Fruit fly (Drosophila melanogaster) whole organism, pupa: ENCODE results near the gene p53.

ENCODE experiments used
- CG10348 ChIP-seq: fragments of 200-800 bp; sonication (Bioruptor generic); IDR thresholded peaks from 2 replicates; pipeline ENCODE4 v1.3.6; 2022; ENCODE audit warnings: missing biosample characterization, missing genetic modification characterization
- CG12605 ChIP-seq: fragments of 200-800 bp; sonication (Bioruptor generic); IDR thresholded peaks from 2 replicates; pipeline ENCODE4 v1.3.6; 2022; ENCODE audit warnings: missing biosample characterization, missing genetic modification characterization
- CG14655 ChIP-seq: fragments of 200-800 bp; sonication (Bioruptor generic); optimal IDR thresholded peaks from 3 replicates; lab custom pipeline; 2017; ENCODE audit warnings: mild to moderate bottlenecking, missing biosample characterization, missing genetic modification reagents, missing genetic modification characterization
- CG15710 ChIP-seq: fragments of 200-800 bp; sonication (Bioruptor generic); optimal IDR thresholded peaks from 2 replicates; lab custom pipeline; 2018; ENCODE audit warnings: missing biosample characterization, mild to moderate bottlenecking, missing genetic modification characterization, moderate library complexity
- CG17806 ChIP-seq: fragments of 200-800 bp; sonication (Bioruptor generic); optimal IDR thresholded peaks from 2 replicates; lab custom pipeline; 2018; ENCODE audit warnings: missing biosample characterization, mild to moderate bottlenecking, missing genetic modification characterization, moderate library complexity
- CG32121 ChIP-seq: fragments of 200-800 bp; sonication (Bioruptor generic); IDR thresholded peaks from 2 replicates; pipeline ENCODE4 v1.3.6; 2022; ENCODE audit warnings: missing biosample characterization, missing genetic modification characterization
- CG34367 ChIP-seq: fragments of 200-800 bp; sonication (Bioruptor generic); optimal IDR thresholded peaks from 2 replicates; lab custom pipeline; 2018; ENCODE audit warnings: missing biosample characterization, mild to moderate bottlenecking, missing genetic modification characterization
- CG4496 ChIP-seq: fragments of 200-800 bp; sonication (Bioruptor generic); IDR thresholded peaks from 3 replicates; pipeline ENCODE4 v1.3.6; 2022; ENCODE audit warnings: missing biosample characterization, missing genetic modification characterization
- CG8159 ChIP-seq: fragments of 200-800 bp; sonication (Bioruptor generic); optimal IDR thresholded peaks from 3 replicates; lab custom pipeline; 2018; ENCODE audit warnings: missing biosample characterization, mild to moderate bottlenecking, missing genetic modification characterization, moderate library complexity
- CG8301 ChIP-seq: fragments of 200-800 bp; sonication (Bioruptor generic); optimal IDR thresholded peaks from 2 replicates; lab custom pipeline; 2018; ENCODE audit warnings: missing biosample characterization, mild to moderate bottlenecking, missing genetic modification characterization
- CG9948 ChIP-seq: fragments of 200-800 bp; sonication (Bioruptor generic); optimal IDR thresholded peaks from 2 replicates; lab custom pipeline; 2018; ENCODE audit warnings: missing biosample characterization, mild to moderate bottlenecking, missing genetic modification characterization, moderate library complexity
- D1 ChIP-seq: fragments of 200-800 bp; sonication (Bioruptor generic); optimal IDR thresholded peaks from 2 replicates; lab custom pipeline; 2018; ENCODE audit warnings: missing biosample characterization, mild to moderate bottlenecking, missing genetic modification characterization, moderate library complexity
- EcR ChIP-seq: fragments of 200-800 bp; sonication (Bioruptor generic); optimal IDR thresholded peaks from 3 replicates; lab custom pipeline; 2019; ENCODE audit warnings: missing biosample characterization, missing genetic modification characterization, mild to moderate bottlenecking, moderate library complexity, missing genetic modification reagents
- Ets98B ChIP-seq: fragments of 200-800 bp; sonication (Bioruptor generic); IDR thresholded peaks from 2 replicates; pipeline ENCODE4 v1.3.6; 2022; ENCODE audit warnings: missing biosample characterization, missing genetic modification characterization
- Pif1A ChIP-seq: fragments of 200-800 bp; sonication (Bioruptor generic); optimal IDR thresholded peaks from 3 replicates; lab custom pipeline; 2016; ENCODE audit warnings: missing biosample characterization, missing genetic modification characterization
- Snoo ChIP-seq: fragments of 200-800 bp; sonication (Bioruptor generic); optimal IDR thresholded peaks from 3 replicates; lab custom pipeline; 2017; ENCODE audit warnings: missing biosample characterization, mild to moderate bottlenecking, missing genetic modification characterization, inconsistent platforms
- fd96Ca ChIP-seq: fragments of 200-800 bp; sonication (Bioruptor generic); IDR thresholded peaks from 3 replicates; pipeline ENCODE4 v1.3.6; 2022; ENCODE audit warnings: missing biosample characterization, missing genetic modification characterization
- rn ChIP-seq: fragments of 200-800 bp; sonication (Bioruptor generic); IDR thresholded peaks from 2 replicates; pipeline ENCODE4 v1.3.6; 2022; ENCODE audit warnings: missing biosample characterization, missing genetic modification characterization

The p53 gene

DNA sequence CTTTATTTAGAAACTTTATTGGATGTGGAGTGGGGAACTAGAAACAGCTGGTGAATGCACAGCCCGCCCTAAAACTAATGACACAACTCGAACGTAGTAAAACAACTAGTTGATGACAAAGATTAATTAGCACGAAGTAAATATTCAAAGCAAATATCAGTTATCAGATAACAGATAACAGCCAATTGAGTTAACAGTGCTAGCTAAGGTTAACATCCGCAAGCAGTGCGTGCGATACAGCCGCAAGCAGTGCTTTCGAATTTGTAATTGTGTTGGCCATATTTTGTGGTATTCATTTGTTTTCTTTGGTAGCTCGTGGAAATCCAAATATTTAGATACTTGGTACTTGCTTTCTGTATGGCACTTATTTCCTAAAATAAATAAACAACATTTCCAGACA is 40.4 kb downstream of the p53 start:
- no peak for TF ChIP-seq Snoo
- TF ChIP-seq, all 21 proteins: peak for 0

DNA sequence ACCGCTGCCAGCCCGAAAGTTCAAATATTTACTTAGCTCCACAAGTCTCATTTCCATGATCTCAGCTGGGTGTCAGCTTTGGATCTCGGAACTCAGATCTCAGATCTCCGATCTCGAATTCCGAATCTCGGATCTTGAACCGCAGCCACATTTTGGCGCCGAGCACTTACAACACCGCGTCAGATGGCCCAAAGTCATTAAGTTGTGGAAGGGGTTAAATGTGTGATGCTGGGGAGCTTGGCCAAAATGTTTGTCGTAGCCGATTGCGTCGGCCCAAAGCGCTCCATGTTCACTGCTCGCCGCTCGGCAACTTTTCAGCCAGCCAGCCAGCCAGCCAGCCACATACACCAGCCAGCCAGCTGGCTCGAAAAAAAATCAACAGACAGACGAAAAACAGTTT is 41.9 kb downstream of the p53 start, which contains the start of gene CG6688:
TSS of gene CG6688 (plus strand) at position 396 of the 400 bp plus-strand sequence.
- TF ChIP-seq EcR (GFP tag; lab: Kevin White, UChicago), result no peak
- TF ChIP-seq fd96Ca (GFP tag; lab: Robert Waterston, UW), result 0 out of 3 replicates have a peak, but pooled peaks have one; percentile 5

DNA sequence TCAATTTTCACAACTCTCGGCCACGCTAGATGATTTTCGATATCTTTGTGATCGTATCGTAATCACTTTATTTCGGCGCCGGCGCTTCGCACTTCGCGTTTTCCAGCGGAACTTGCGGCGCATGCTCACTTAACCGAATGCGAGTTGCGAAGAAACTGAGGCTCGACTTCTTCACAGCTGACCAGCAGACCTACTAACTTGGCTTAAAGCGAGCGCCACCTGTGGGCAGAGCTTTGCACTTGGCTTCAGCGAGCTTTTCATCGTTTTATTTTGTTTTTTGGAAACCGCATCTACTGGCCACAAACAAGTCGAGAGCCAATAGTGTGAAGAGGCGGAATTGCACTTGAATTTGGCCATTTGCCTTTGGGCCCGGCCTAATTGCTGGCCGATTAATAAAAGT is 43.5 kb downstream of the p53 start, which contains the start of gene CG34375:
TSS of gene CG34375 (minus strand) at position 157 of the 400 bp plus-strand sequence.
- TF ChIP-seq CG17806 (tag; lab: Kevin White, UChicago), result no peak
- no peak for TF ChIP-seq CG8301
- TF ChIP-seq CG4496 (GFP tag; lab: Robert Waterston, UW), result peak; percentile 65
- 0 out of 2 replicates have a peak, but pooled peaks have one; percentile 17 for TF ChIP-seq CG32121 (GFP tag; lab: Robert Waterston, UW)
- TF ChIP-seq Ets98B (GFP tag; lab: Robert Waterston, UW), result peak; percentile 69
- TF ChIP-seq CG15710 (tag; lab: Kevin White, UChicago), result no peak

- TF ChIP-seq Pif1A (peak; percentile 34), CG14655 (GFP tag; lab: Kevin White, UChicago) (peak; percentile 26), CG4496 (GFP tag; lab: Robert Waterston, UW) (peak; percentile 83), rn (GFP tag; lab: Robert Waterston, UW) (peak; percentile 37; the same call in 1 of the 2 replicates), Snoo (no peak), CG34367 (tag; lab: Kevin White, UChicago) (no peak), CG12605 (GFP tag; lab: Robert Waterston, UW) (peak; percentile 50), Ets98B (GFP tag; lab: Robert Waterston, UW) (peak; percentile 77), D1 (tag; lab: Kevin White, UChicago) (no peak), fd96Ca (GFP tag; lab: Robert Waterston, UW) (peak; percentile 79), CG17806 (tag; lab: Kevin White, UChicago) (no peak), CG8301 (peak; percentile 14), EcR (GFP tag; lab: Kevin White, UChicago) (no peak), CG15710 (tag; lab: Kevin White, UChicago) (no peak), CG32121 (GFP tag; lab: Robert Waterston, UW) (peak; percentile 83)
Measured at dm6 chr3R:23009480-23010115, 44.3 kb downstream of the p53 start.

dm6 chr3R:23004161-23004560 is 49.7 kb downstream of the p53 start:
- no peak for TF ChIP-seq CG34367 (tag; lab: Kevin White, UChicago)
- TF ChIP-seq CG17806 (tag; lab: Kevin White, UChicago), result no peak
- no peak for TF ChIP-seq Snoo
- no peak for TF ChIP-seq CG10348 (GFP tag; lab: Robert Waterston, UW)
- TF ChIP-seq Ets98B (GFP tag; lab: Robert Waterston, UW), result 0 out of 2 replicates have a peak, but pooled peaks have one; percentile 11
- TF ChIP-seq CG12605 (GFP tag; lab: Robert Waterston, UW), result no peak
- TF ChIP-seq CG8301, result no peak
- peak; percentile 84 for TF ChIP-seq CG4496 (GFP tag; lab: Robert Waterston, UW)
- no peak for TF ChIP-seq CG9948 (tag; lab: Kevin White, UChicago)
- TF ChIP-seq EcR (GFP tag; lab: Kevin White, UChicago), result no peak
- TF ChIP-seq rn (GFP tag; lab: Robert Waterston, UW), result no peak
- TF ChIP-seq fd96Ca (GFP tag; lab: Robert Waterston, UW), result peak; percentile 54; the same call in 2 of the 3 replicates
- no peak for TF ChIP-seq CG8159 (tag; lab: Kevin White, UChicago)
- TF ChIP-seq, all 21 proteins: peak for 3
